Worm (Caenorhabditis elegans): ENCODE results near the gene nhr-43.

The nhr-43 gene

ce11 chrIV:11854777-11855176, 44.6 kb upstream of the nhr-43 start, which contains the start of gene tag-30 (continued):
- TF ChIP-seq fos-1 (tag; optimal IDR thresholded peaks at IDR 0.05) (no peak), daf-8 (GFP tag; IDR thresholded peaks at IDR 0.05) (no peak), ama-1 (optimal IDR thresholded peaks at IDR 0.05) (peak; percentile 3), nhr-77 (tag; optimal IDR thresholded peaks at IDR 0.05) (peak; percentile 46), hlh-11 (tag; optimal IDR thresholded peaks at IDR 0.05) (peak; percentile 36), zip-11 (GFP tag; IDR thresholded peaks at IDR 0.05) (no peak), unc-62 (GFP tag; optimal IDR thresholded peaks at IDR 0.05 in 1 of 2) (no peak), unc-62 (tag; optimal IDR thresholded peaks at IDR 0.05) (no peak), lin-38 (GFP tag; IDR thresholded peaks at IDR 0.05) (peak; percentile 93), mes-2 (tag; optimal IDR thresholded peaks at IDR 0.05; ENCODE audit: poor library complexity, severe bottlenecking) (peak; percentile 60), gei-8 (GFP tag; optimal IDR thresholded peaks at IDR 0.05) (no peak), Y105C5A.15 (GFP tag; IDR thresholded peaks at IDR 0.05) (no peak), arid-1 (GFP tag; conservative IDR thresholded peaks at IDR 0.05) (no peak), egl-27 (tag; optimal IDR thresholded peaks at IDR 0.05) (no peak), Y5F2A.4 (GFP tag; optimal IDR thresholded peaks at IDR 0.05) (no peak), dmd-6 (GFP tag; IDR thresholded peaks at IDR 0.05) (no peak), ceh-28 (tag; optimal IDR thresholded peaks at IDR 0.05) (no peak), ceh-32 (tag; optimal IDR thresholded peaks at IDR 0.05; ENCODE audit: poor library complexity) (no peak), dve-1 (tag; optimal IDR thresholded peaks at IDR 0.05; ENCODE audit: insufficient read depth) (peak; percentile 75), mxl-3 (GFP tag; optimal IDR thresholded peaks at IDR 0.05) (no peak), nhr-28 (tag; optimal IDR thresholded peaks at IDR 0.05) (no peak), zip-2 (tag; optimal IDR thresholded peaks at IDR 0.05) (no peak), ZK337.2 (GFP tag; IDR thresholded peaks at IDR 0.05) (no peak), lin-29 (GFP tag; IDR thresholded peaks at IDR 0.05) (no peak), pha-4 (GFP tag; IDR thresholded peaks at IDR 0.05) (peak; percentile 15; the same call in 1 of the 2 replicates), pha-4 (tag; optimal IDR thresholded peaks at IDR 0.05) (peak; percentile 91), nhr-48 (tag; optimal IDR thresholded peaks at IDR 0.05) (no peak), spr-3 (GFP tag; optimal IDR thresholded peaks at IDR 0.05) (no peak), Y75B8A.6 (GFP tag; IDR thresholded peaks at IDR 0.05) (no peak), lir-3 (tag; optimal IDR thresholded peaks at IDR 0.05) (no peak), ceh-44 (GFP tag; IDR thresholded peaks at IDR 0.05) (no peak), lin-13 (GFP tag; optimal IDR thresholded peaks at IDR 0.05) (no peak)

ce11 chrIV:11855424-11855823, 44.0 kb upstream of the nhr-43 start:
- TF ChIP-seq ZK546.5 (tag; optimal IDR thresholded peaks at IDR 0.05) (no peak), gei-8 (GFP tag; optimal IDR thresholded peaks at IDR 0.05) (no peak), F49E8.2 (tag; optimal IDR thresholded peaks at IDR 0.05; ENCODE audit: borderline replicate concordance) (no peak), zag-1 (tag; optimal IDR thresholded peaks at IDR 0.05) (no peak), ceh-32 (tag; optimal IDR thresholded peaks at IDR 0.05; ENCODE audit: poor library complexity) (no peak), mes-2 (tag; optimal IDR thresholded peaks at IDR 0.05; ENCODE audit: poor library complexity, severe bottlenecking) (no peak), dmd-6 (GFP tag; IDR thresholded peaks at IDR 0.05) (no peak), unc-62 (GFP tag; optimal IDR thresholded peaks at IDR 0.05 in 1 of 2) (peak in 1 of 2 experiments; percentile 92), unc-62 (tag; optimal IDR thresholded peaks at IDR 0.05) (no peak)

- no peak for TF ChIP-seq zag-1 (tag; optimal IDR thresholded peaks at IDR 0.05)
- peak; percentile 42 for TF ChIP-seq dpl-1 (GFP tag; optimal IDR thresholded peaks at IDR 0.05)
- no peak for TF ChIP-seq ZK546.5 (tag; optimal IDR thresholded peaks at IDR 0.05)
- TF ChIP-seq dve-1 (tag; optimal IDR thresholded peaks at IDR 0.05; ENCODE audit: insufficient read depth), result peak; percentile 41
- no peak for TF ChIP-seq madf-5 (GFP tag; IDR thresholded peaks at IDR 0.05)
- peak in 1 of 2 experiments; percentile 43 for TF ChIP-seq lsy-2 (tag; optimal IDR thresholded peaks at IDR 0.05)
- peak; percentile 94 for TF ChIP-seq aha-1 (tag)
- peak; percentile 29 for TF ChIP-seq mep-1 (tag; optimal IDR thresholded peaks at IDR 0.05)
- no peak for TF ChIP-seq nhr-25 (tag; optimal IDR thresholded peaks at IDR 0.05; ENCODE audit: borderline replicate concordance, insufficient read depth)
- no peak for TF ChIP-seq ceh-44 (GFP tag; IDR thresholded peaks at IDR 0.05)
- TF ChIP-seq Y75B8A.6 (GFP tag; IDR thresholded peaks at IDR 0.05), result no peak
- TF ChIP-seq set-16 (GFP tag; IDR thresholded peaks at IDR 0.05), result no peak
- peak; percentile 58 for TF ChIP-seq lin-38 (GFP tag; IDR thresholded peaks at IDR 0.05)
- TF ChIP-seq arid-1 (GFP tag; conservative IDR thresholded peaks at IDR 0.05), result no peak
- no peak for TF ChIP-seq attf-4 (tag; optimal IDR thresholded peaks at IDR 0.05)
- TF ChIP-seq unc-62 (GFP tag; optimal IDR thresholded peaks at IDR 0.05 in 1 of 2), result peak in 1 of 2 experiments; percentile 23
- no peak for TF ChIP-seq unc-62 (tag; optimal IDR thresholded peaks at IDR 0.05)
- TF ChIP-seq hlh-30 (tag; optimal IDR thresholded peaks at IDR 0.05; ENCODE audit: insufficient read depth), result peak; percentile 38
- TF ChIP-seq dmd-9 (GFP tag; IDR thresholded peaks at IDR 0.05), result no peak
- TF ChIP-seq mxl-2 (GFP tag; conservative IDR thresholded peaks at IDR 0.05), result no peak
Observed at ce11 chrIV:11855900-11856660, 43.3 kb upstream of the nhr-43 start, which contains the start of gene ech-2. Gene ech-2 (minus strand): TSS chrIV:11856351.

Measured in whole organism, L4 larva.